Worm (Caenorhabditis elegans) whole organism, young adult: ENCODE data around the gene clec-234.

Experiments
- B0019.2 ChIP-seq: fragments of 200-800 bp; sonication (Bioruptor generic); conservative IDR thresholded peaks from 2 replicates; pipeline ENCODE4 v1.3.6; 2022; ENCODE audit warnings: missing genetic modification reagents, missing genetic modification characterization, missing compliant biosample characterization
- B0336.3 ChIP-seq: fragments of 200-800 bp; sonication (Bioruptor generic); IDR thresholded peaks from 2 replicates; pipeline ENCODE4 v1.3.6; 2022; ENCODE audit warnings: missing genetic modification characterization, missing compliant biosample characterization
- D2030.7 ChIP-seq: fragments of 200-800 bp; sonication (Bioruptor generic); IDR thresholded peaks from 2 replicates; pipeline ENCODE4 v1.3.6; 2022; ENCODE audit warnings: missing genetic modification reagents, missing genetic modification characterization, missing compliant biosample characterization
- F22D6.2 ChIP-seq: sonication (generic microtip); optimal IDR thresholded peaks from 2 replicates; lab custom pipeline; 2016; ENCODE audit warnings: mild to moderate bottlenecking, missing genetic modification characterization, missing compliant biosample characterization
- F49E8.2 ChIP-seq: sonication (generic microtip); optimal IDR thresholded peaks from 3 replicates; lab custom pipeline; 2017; ENCODE audit warnings: missing genetic modification characterization, mild to moderate bottlenecking, missing compliant biosample characterization, antibody characterized with exemption, moderate library complexity; ENCODE audit not compliant: insufficient read depth
- F57A8.1 ChIP-seq: fragments of 200-800 bp; sonication (Bioruptor generic); optimal IDR thresholded peaks from 2 replicates; lab custom pipeline; 2018; ENCODE audit warnings: mild to moderate bottlenecking, missing genetic modification characterization, moderate library complexity, missing compliant biosample characterization
- Y67H2A.10 ChIP-seq: fragments of 200-800 bp; sonication (Bioruptor generic); conservative IDR thresholded peaks from 2 replicates; pipeline ENCODE4 v1.3.6; 2022; ENCODE audit warnings: missing genetic modification reagents, missing genetic modification characterization, missing compliant biosample characterization
- ZK185.1 ChIP-seq: sonication (generic microtip); optimal IDR thresholded peaks from 2 replicates; lab custom pipeline; 2016; ENCODE audit warnings: mild to moderate bottlenecking, missing genetic modification characterization, missing compliant biosample characterization; ENCODE audit not compliant: poor library complexity, severe bottlenecking
- aptf-2 ChIP-seq: fragments of 200-800 bp; sonication (Bioruptor generic); conservative IDR thresholded peaks from 2 replicates; pipeline ENCODE4 v1.3.6; 2022; ENCODE audit warnings: missing genetic modification reagents, missing genetic modification characterization, missing compliant biosample characterization
- ceh-91 ChIP-seq: fragments of 200-800 bp; sonication (Bioruptor generic); IDR thresholded peaks from 2 replicates; pipeline ENCODE4 v1.3.6; 2022; ENCODE audit warnings: missing genetic modification reagents, missing genetic modification characterization, missing compliant biosample characterization
- dox-1 ChIP-seq: fragments of 200-800 bp; sonication (Bioruptor generic); IDR thresholded peaks from 2 replicates; pipeline ENCODE4 v1.3.6; 2022; ENCODE audit warnings: missing genetic modification reagents, missing genetic modification characterization, missing compliant biosample characterization
- dpff-1 ChIP-seq: sonication (generic microtip); optimal IDR thresholded peaks from 2 replicates; lab custom pipeline; 2017; ENCODE audit warnings: mild to moderate bottlenecking, missing genetic modification characterization, missing compliant biosample characterization
- dpl-1 ChIP-seq: fragments of 150-350 bp; optimal IDR thresholded peaks from 2 replicates; lab custom pipeline; 2014; ENCODE audit warnings: missing biosample characterization, missing genetic modification reagents, missing genetic modification characterization
- egl-18 ChIP-seq: fragments of 200-800 bp; sonication (Bioruptor generic); IDR thresholded peaks from 2 replicates; pipeline ENCODE4 v1.3.6; 2022; ENCODE audit warnings: missing genetic modification reagents, missing genetic modification characterization, missing compliant biosample characterization
- ets-4 ChIP-seq: fragments of 200-800 bp; sonication (Bioruptor generic); optimal IDR thresholded peaks from 2 replicates; lab custom pipeline; 2018; ENCODE audit warnings: mild to moderate bottlenecking, missing genetic modification characterization, missing compliant biosample characterization
- fkh-3 ChIP-seq: sonication (generic microtip); optimal IDR thresholded peaks from 2 replicates; lab custom pipeline; 2016; ENCODE audit warnings: mild to moderate bottlenecking, missing genetic modification characterization, missing compliant biosample characterization
- lag-1 ChIP-seq: fragments of 200-800 bp; sonication (Bioruptor generic); IDR thresholded peaks from 2 replicates; pipeline ENCODE4 v1.3.6; 2022; ENCODE audit warnings: missing genetic modification reagents, missing genetic modification characterization, missing compliant biosample characterization
- lin-35 ChIP-seq, 3 experiments: fragments of 150-350 bp in 2 of 3; sonication (generic microtip) in 1 of 3; optimal IDR thresholded peaks; 2 replicates each; lab custom pipeline; 2014 to 2018; ENCODE audit warnings: missing biosample characterization in 3 of 3, missing genetic modification characterization in 3 of 3, missing genetic modification reagents in 3 of 3
- lin-40 ChIP-seq: sonication (generic microtip); optimal IDR thresholded peaks from 2 replicates; lab custom pipeline; 2016; ENCODE audit warnings: missing genetic modification characterization, mild to moderate bottlenecking, missing compliant biosample characterization, missing genotype, missing genetic modification reagents
- lsl-1 ChIP-seq: fragments of 200-800 bp; sonication (Bioruptor generic); optimal IDR thresholded peaks from 2 replicates; lab custom pipeline; 2018; ENCODE audit warnings: mild to moderate bottlenecking, missing genetic modification characterization, moderate library complexity, missing compliant biosample characterization
- madf-3 ChIP-seq: fragments of 200-800 bp; sonication (Bioruptor generic); IDR thresholded peaks from 2 replicates; pipeline ENCODE4 v1.3.6; 2022; ENCODE audit warnings: missing genetic modification reagents, missing genetic modification characterization, missing compliant biosample characterization
- mes-4 ChIP-seq: sonication (generic microtip); optimal IDR thresholded peaks from 2 replicates; lab custom pipeline; 2016; ENCODE audit warnings: missing genotype, missing genetic modification characterization, missing compliant biosample characterization
- nfya-2 ChIP-seq: fragments of 200-800 bp; sonication (Bioruptor generic); IDR thresholded peaks from 2 replicates; pipeline ENCODE4 v1.3.6; 2022; ENCODE audit warnings: missing genetic modification reagents, missing genetic modification characterization, missing compliant biosample characterization
- nhr-179 ChIP-seq: sonication (generic microtip); optimal IDR thresholded peaks from 2 replicates; lab custom pipeline; 2016; ENCODE audit warnings: mild to moderate bottlenecking, missing genetic modification characterization, missing compliant biosample characterization
- nhr-90 ChIP-seq: sonication (generic microtip); optimal IDR thresholded peaks from 2 replicates; lab custom pipeline; 2016; ENCODE audit warnings: missing genotype, mild to moderate bottlenecking, missing genetic modification characterization, missing compliant biosample characterization
- pha-4 ChIP-seq: fragments of 150-350 bp; sonication (generic microtip); optimal IDR thresholded peaks from 2 replicates; lab custom pipeline; 2014; ENCODE audit warnings: missing biosample characterization, missing genetic modification reagents, missing genetic modification characterization
- sea-2 ChIP-seq: fragments of 200-800 bp; sonication (Bioruptor generic); IDR thresholded peaks from 2 replicates; pipeline ENCODE4 v1.3.6; 2022; ENCODE audit warnings: missing genetic modification characterization, missing compliant biosample characterization
- snpc-1.1 ChIP-seq: sonication (generic microtip); optimal IDR thresholded peaks from 2 replicates; lab custom pipeline; 2017; ENCODE audit warnings: missing genetic modification characterization, mild to moderate bottlenecking, missing compliant biosample characterization, antibody characterized with exemption, moderate library complexity, missing genotype, missing genetic modification reagents; ENCODE audit not compliant: insufficient read depth
- snpc-1.3 ChIP-seq: sonication (generic microtip); optimal IDR thresholded peaks from 2 replicates; lab custom pipeline; 2017; ENCODE audit warnings: missing genetic modification characterization, mild to moderate bottlenecking, missing compliant biosample characterization, antibody characterized with exemption, moderate library complexity, missing genotype, missing genetic modification reagents; ENCODE audit not compliant: insufficient read depth
- snpc-3.4 ChIP-seq: sonication (generic microtip); optimal IDR thresholded peaks from 2 replicates; lab custom pipeline; 2017; ENCODE audit warnings: missing genetic modification characterization, mild to moderate bottlenecking, missing compliant biosample characterization, antibody characterized with exemption, moderate library complexity, missing genotype, missing genetic modification reagents
- somi-1 ChIP-seq: fragments of 200-800 bp; sonication (Bioruptor generic); optimal IDR thresholded peaks from 2 replicates; lab custom pipeline; 2018; ENCODE audit warnings: mild to moderate bottlenecking, missing genetic modification characterization, missing compliant biosample characterization
- sptf-2 ChIP-seq: fragments of 200-800 bp; sonication (Bioruptor generic); optimal IDR thresholded peaks from 2 replicates; lab custom pipeline; 2018; ENCODE audit warnings: mild to moderate bottlenecking, missing genetic modification characterization, missing compliant biosample characterization
- tlf-1 ChIP-seq: fragments of 200-800 bp; sonication (Bioruptor generic); optimal IDR thresholded peaks from 2 replicates; lab custom pipeline; 2018; ENCODE audit warnings: mild to moderate bottlenecking, missing genetic modification characterization, missing compliant biosample characterization
- unc-130 ChIP-seq: sonication (generic microtip); optimal IDR thresholded peaks from 2 replicates; lab custom pipeline; 2016; ENCODE audit warnings: missing genetic modification reagents, missing genetic modification characterization, missing compliant biosample characterization
- xnd-1 ChIP-seq: sonication (generic microtip); optimal IDR thresholded peaks from 2 replicates; lab custom pipeline; 2016; ENCODE audit warnings: missing genotype, missing genetic modification reagents, missing genetic modification characterization, missing compliant biosample characterization
- ztf-26 ChIP-seq: sonication (generic microtip); optimal IDR thresholded peaks from 2 replicates; lab custom pipeline; 2017; ENCODE audit warnings: missing genetic modification characterization, missing compliant biosample characterization

clec-234 gene

DNA sequence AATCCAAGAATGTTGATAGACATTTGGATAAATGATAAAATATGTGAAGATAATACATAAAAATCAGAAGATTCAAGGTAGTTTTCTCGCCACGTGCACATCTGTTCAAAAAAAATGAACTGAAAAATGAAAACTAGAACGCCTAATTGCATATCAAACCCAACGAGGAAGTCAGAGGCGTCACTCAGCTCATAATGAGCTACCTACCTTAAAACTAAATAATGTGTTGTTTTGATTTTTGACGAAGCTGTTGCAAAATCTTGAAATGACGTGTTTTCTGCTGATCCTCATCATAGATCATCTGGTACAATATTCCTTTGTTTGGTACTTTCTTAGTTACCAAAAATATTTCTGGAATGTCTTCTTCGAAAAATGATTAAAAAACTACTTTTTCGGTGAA lies 37.5 kb upstream of the clec-234 start, which contains the start of gene srh-138:
srh-138 (minus strand) TSS at position 101 of the 400 bp plus-strand sequence.
- TF ChIP-seq snpc-1.1 (tag; lab: Kevin White, UChicago) (no peak), F57A8.1 (GFP tag; lab: Kevin White, UChicago) (no peak), lin-40 (tag; lab: Kevin White, UChicago) (no peak), snpc-1.3 (tag; lab: Kevin White, UChicago) (no peak), B0019.2 (GFP tag; lab: Robert Waterston, UW) (no peak), D2030.7 (GFP tag; lab: Robert Waterston, UW) (no peak), mes-4 (tag; lab: Kevin White, UChicago) (no peak), nhr-179 (no peak), somi-1 (GFP tag; lab: Kevin White, UChicago) (no peak), dpff-1 (tag; lab: Kevin White, UChicago) (no peak), F22D6.2 (tag; lab: Kevin White, UChicago) (no peak), lsl-1 (GFP tag; lab: Kevin White, UChicago) (no peak), unc-130 (GFP tag; lab: Kevin White, UChicago) (no peak), nfya-2 (no peak), xnd-1 (tag; lab: Kevin White, UChicago) (no peak), madf-3 (no peak), sptf-2 (GFP tag; lab: Kevin White, UChicago) (no peak), sea-2 (GFP tag; lab: Robert Waterston, UW) (no peak)

DNA sequence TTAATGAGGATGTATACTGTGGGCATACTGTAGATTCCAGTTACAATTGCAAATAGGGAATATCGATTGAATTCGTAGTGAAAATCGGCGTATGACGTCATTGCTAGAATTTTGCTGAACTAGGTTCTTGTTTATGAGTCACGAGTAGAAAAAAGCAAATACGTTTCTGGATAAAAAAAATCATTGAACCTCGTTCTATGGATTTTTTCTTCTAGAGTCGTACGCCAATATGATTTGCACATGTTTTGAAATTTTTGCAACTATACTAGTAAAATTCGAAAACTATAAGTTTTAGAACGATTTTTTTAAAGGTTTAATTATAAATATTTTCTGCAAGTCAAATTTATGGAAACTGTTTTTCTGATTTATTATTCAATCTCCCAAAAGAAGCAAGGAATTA lies 34.5 kb upstream of the clec-234 start, which contains the start of gene sru-44:
sru-44 (minus strand) TSS at position 101 of the 400 bp plus-strand sequence.
- TF ChIP-seq tlf-1 (GFP tag; lab: Kevin White, UChicago): no peak
- TF ChIP-seq lsl-1 (GFP tag; lab: Kevin White, UChicago): no peak
- TF ChIP-seq ets-4 (GFP tag; lab: Kevin White, UChicago): no peak
- TF ChIP-seq F57A8.1 (GFP tag; lab: Kevin White, UChicago): no peak
- no peak for TF ChIP-seq ZK185.1 (tag; lab: Kevin White, UChicago)
- no peak for TF ChIP-seq B0336.3 (GFP tag; lab: Robert Waterston, UW)
- no peak for TF ChIP-seq aptf-2 (GFP tag; lab: Robert Waterston, UW)
- no peak for TF ChIP-seq dpl-1 (GFP tag; lab: Kevin White, UChicago)
- no peak for TF ChIP-seq pha-4 (tag; lab: Kevin White, UChicago)
- TF ChIP-seq nhr-90 (tag; lab: Kevin White, UChicago): no peak
- no peak for TF ChIP-seq dox-1 (GFP tag; lab: Robert Waterston, UW)
- TF ChIP-seq lag-1 (GFP tag; lab: Robert Waterston, UW): no peak
- no peak for TF ChIP-seq ceh-91 (GFP tag; lab: Robert Waterston, UW)
- TF ChIP-seq lin-35 (GFP tag; optimal IDR thresholded peaks at IDR 0.05; lab: Kevin White, UChicago): no peak
- TF ChIP-seq ztf-26 (tag; lab: Kevin White, UChicago): no peak
- no peak for TF ChIP-seq F49E8.2 (tag; lab: Kevin White, UChicago)
- TF ChIP-seq egl-18 (GFP tag; lab: Robert Waterston, UW): no peak
- no peak for TF ChIP-seq Y67H2A.10 (GFP tag; lab: Robert Waterston, UW)
- TF ChIP-seq snpc-3.4 (tag; lab: Kevin White, UChicago): no peak
- TF ChIP-seq fkh-3 (tag; lab: Kevin White, UChicago): no peak
